Fruit fly (Drosophila melanogaster) whole organism, embryonic: ENCODE measurements around the gene MED15.

Experiments
- B-H1 ChIP-seq: fragments of 200-800 bp; sonication (Bioruptor generic); IDR thresholded peaks from 3 replicates; pipeline ENCODE4 v1.3.6; 2022; ENCODE audit warnings: missing biosample characterization, missing genetic modification characterization
- CG10654 ChIP-seq: fragments of 200-800 bp; sonication (Bioruptor generic); optimal IDR thresholded peaks from 2 replicates; lab custom pipeline; 2016; ENCODE audit warnings: missing biosample characterization, missing genetic modification characterization
- CG12219 ChIP-seq: fragments of 200-800 bp; sonication (Bioruptor generic); optimal IDR thresholded peaks from 3 replicates; lab custom pipeline; 2018; ENCODE audit warnings: missing biosample characterization, mild to moderate bottlenecking, missing genetic modification characterization
- CG13424 ChIP-seq: fragments of 200-800 bp; sonication (Bioruptor generic); optimal IDR thresholded peaks from 2 replicates; lab custom pipeline; 2019; ENCODE audit warnings: missing biosample characterization, mild to moderate bottlenecking, missing genetic modification characterization, moderate library complexity
- CG13894 ChIP-seq: fragments of 200-800 bp; sonication (Bioruptor generic); optimal IDR thresholded peaks from 3 replicates; lab custom pipeline; 2018; ENCODE audit warnings: missing biosample characterization, mild to moderate bottlenecking, missing genetic modification characterization, moderate library complexity
- CG15269 ChIP-seq: fragments of 200-800 bp; sonication (Bioruptor generic); optimal IDR thresholded peaks from 2 replicates; lab custom pipeline; 2018; ENCODE audit warnings: missing biosample characterization, mild to moderate bottlenecking, missing genetic modification characterization, moderate library complexity
- CG16863 ChIP-seq: fragments of 200-800 bp; sonication (Bioruptor generic); optimal IDR thresholded peaks from 3 replicates; lab custom pipeline; 2016; ENCODE audit warnings: missing biosample characterization, missing genetic modification characterization
- CG17186 ChIP-seq: fragments of 200-800 bp; sonication (Bioruptor generic); optimal IDR thresholded peaks from 3 replicates; lab custom pipeline; 2017; ENCODE audit warnings: missing biosample characterization, missing genetic modification reagents, missing genetic modification characterization
- CG17361 ChIP-seq: fragments of 200-800 bp; sonication (Bioruptor generic); IDR thresholded peaks from 3 replicates; pipeline ENCODE4 v1.3.6; 2022; ENCODE audit warnings: missing biosample characterization, missing genetic modification characterization
- CG18262 ChIP-seq: fragments of 200-800 bp; optimal IDR thresholded peaks from 3 replicates; lab custom pipeline; 2019; ENCODE audit warnings: missing biosample characterization, mild to moderate bottlenecking, missing genetic modification characterization, moderate library complexity
- CG2199 ChIP-seq: fragments of 200-800 bp; sonication (Bioruptor generic); IDR thresholded peaks from 3 replicates; pipeline ENCODE4 v1.3.6; 2022; ENCODE audit warnings: missing biosample characterization, missing genetic modification characterization
- CG2678 ChIP-seq: fragments of 200-800 bp; sonication (Bioruptor generic); optimal IDR thresholded peaks from 3 replicates; lab custom pipeline; 2019; ENCODE audit warnings: missing biosample characterization, mild to moderate bottlenecking, missing genetic modification characterization, moderate library complexity
- CG31365 ChIP-seq: fragments of 200-800 bp; sonication (Bioruptor generic); optimal IDR thresholded peaks from 2 replicates; lab custom pipeline; 2018; ENCODE audit warnings: missing biosample characterization, mild to moderate bottlenecking, missing genetic modification characterization
- CG3281 ChIP-seq: fragments of 200-800 bp; sonication (Bioruptor generic); optimal IDR thresholded peaks from 3 replicates; lab custom pipeline; 2017; ENCODE audit warnings: missing biosample characterization, mild to moderate bottlenecking, missing genetic modification characterization
- CG3407 ChIP-seq: fragments of 200-800 bp; sonication (Bioruptor generic); optimal IDR thresholded peaks from 2 replicates; lab custom pipeline; 2018; ENCODE audit warnings: missing biosample characterization, mild to moderate bottlenecking, missing genetic modification characterization
- CG34376 ChIP-seq: fragments of 200-800 bp; sonication (Bioruptor generic); optimal IDR thresholded peaks from 2 replicates; lab custom pipeline; 2018; ENCODE audit warnings: missing biosample characterization, mild to moderate bottlenecking, missing genetic modification characterization
- CG4424 ChIP-seq: fragments of 200-800 bp; sonication (Bioruptor generic); optimal IDR thresholded peaks from 3 replicates; lab custom pipeline; 2016; ENCODE audit warnings: missing biosample characterization, missing genetic modification characterization
- CG4707 ChIP-seq: fragments of 200-800 bp; sonication (Bioruptor generic); optimal IDR thresholded peaks from 2 replicates; lab custom pipeline; 2018; ENCODE audit warnings: missing biosample characterization, mild to moderate bottlenecking, missing genetic modification characterization, moderate library complexity
- CG6654 ChIP-seq: fragments of 200-800 bp; sonication (Bioruptor generic); optimal IDR thresholded peaks from 2 replicates; lab custom pipeline; 2017; ENCODE audit warnings: missing biosample characterization, mild to moderate bottlenecking, missing genetic modification characterization
- CG6791 ChIP-seq: fragments of 200-800 bp; sonication (Bioruptor generic); IDR thresholded peaks from 3 replicates; pipeline ENCODE4 v1.3.6; 2022; ENCODE audit warnings: missing biosample characterization, missing genetic modification characterization; ENCODE audit not compliant: partially characterized antibody
- CG7372 ChIP-seq: fragments of 200-800 bp; sonication (Bioruptor generic); IDR thresholded peaks from 2 replicates; pipeline ENCODE4 v1.3.6; 2022; ENCODE audit warnings: missing biosample characterization, missing genetic modification characterization
- CG7987 ChIP-seq: fragments of 200-800 bp; sonication (Bioruptor generic); optimal IDR thresholded peaks from 2 replicates; lab custom pipeline; 2018; ENCODE audit warnings: missing biosample characterization, mild to moderate bottlenecking, missing genetic modification characterization, moderate library complexity
- CG8089 ChIP-seq: fragments of 200-800 bp; sonication (Bioruptor generic); optimal IDR thresholded peaks from 3 replicates; lab custom pipeline; 2016; ENCODE audit warnings: missing biosample characterization, missing genetic modification characterization
- CHES-1-like ChIP-seq: fragments of 200-800 bp; sonication (Bioruptor generic); optimal IDR thresholded peaks from 2 replicates; lab custom pipeline; 2016; ENCODE audit warnings: missing biosample characterization, missing genetic modification characterization
- Dbx ChIP-seq: fragments of 200-800 bp; sonication (Bioruptor generic); IDR thresholded peaks from 3 replicates; pipeline ENCODE4 v1.3.6; 2022; ENCODE audit warnings: missing biosample characterization, missing genetic modification characterization
- E2f2 ChIP-seq: fragments of 200-800 bp; sonication (Bioruptor generic); IDR thresholded peaks from 2 replicates; pipeline ENCODE4 v1.3.6; 2022; ENCODE audit warnings: missing biosample characterization, missing genetic modification characterization
- Fer1 ChIP-seq: fragments of 200-800 bp; sonication (Bioruptor generic); optimal IDR thresholded peaks from 2 replicates; lab custom pipeline; 2017; ENCODE audit warnings: missing biosample characterization, mild to moderate bottlenecking, missing genetic modification characterization
- Hmr ChIP-seq: fragments of 200-800 bp; sonication (Bioruptor generic); optimal IDR thresholded peaks from 3 replicates; lab custom pipeline; 2017; ENCODE audit warnings: mild to moderate bottlenecking, missing biosample characterization, missing genetic modification reagents, missing genetic modification characterization
- Jarid2 ChIP-seq: fragments of 200-800 bp; sonication (Bioruptor generic); optimal IDR thresholded peaks from 3 replicates; lab custom pipeline; 2017; ENCODE audit warnings: mild to moderate bottlenecking, missing biosample characterization, missing genetic modification reagents, missing genetic modification characterization
- Lhr ChIP-seq: fragments of 200-800 bp; sonication (Bioruptor generic); optimal IDR thresholded peaks from 3 replicates; lab custom pipeline; 2017; ENCODE audit warnings: mild to moderate bottlenecking, missing biosample characterization, missing genetic modification reagents, missing genetic modification characterization
- Mad ChIP-seq: fragments of 200-800 bp; sonication (Bioruptor generic); optimal IDR thresholded peaks from 2 replicates; lab custom pipeline; 2016; ENCODE audit warnings: missing biosample characterization, missing genetic modification characterization
- Ravus ChIP-seq: fragments of 200-800 bp; sonication (Bioruptor generic); IDR thresholded peaks from 2 replicates; pipeline ENCODE4 v1.3.6; 2022; ENCODE audit warnings: missing biosample characterization, missing genetic modification characterization
- Vsx1 ChIP-seq: fragments of 200-800 bp; sonication (Bioruptor generic); optimal IDR thresholded peaks from 2 replicates; lab custom pipeline; 2017; ENCODE audit warnings: missing biosample characterization, mild to moderate bottlenecking, missing genetic modification characterization, missing genetic modification reagents
- ato ChIP-seq: fragments of 200-800 bp; sonication (Bioruptor generic); IDR thresholded peaks from 2 replicates; pipeline ENCODE4 v1.3.6; 2022; ENCODE audit warnings: missing biosample characterization, missing genetic modification characterization; ENCODE audit not compliant: partially characterized antibody
- chinmo ChIP-seq: fragments of 200-800 bp; sonication (Bioruptor generic); IDR thresholded peaks from 4 replicates; pipeline ENCODE4 v1.3.6; 2022; ENCODE audit warnings: missing biosample characterization, missing genetic modification characterization; ENCODE audit not compliant: partially characterized antibody
- crc ChIP-seq: fragments of 200-800 bp; sonication (Bioruptor generic); optimal IDR thresholded peaks from 2 replicates; lab custom pipeline; 2016; ENCODE audit warnings: missing biosample characterization, missing genetic modification characterization
- dmrt11E ChIP-seq: fragments of 200-800 bp; sonication (Bioruptor generic); optimal IDR thresholded peaks from 3 replicates; lab custom pipeline; 2018; ENCODE audit warnings: missing biosample characterization, mild to moderate bottlenecking, missing genetic modification characterization, moderate library complexity
- ems ChIP-seq: fragments of 200-800 bp; sonication (Bioruptor generic); optimal IDR thresholded peaks from 3 replicates; lab custom pipeline; 2016; ENCODE audit warnings: missing biosample characterization, missing genetic modification characterization
- gsb-n ChIP-seq: fragments of 200-800 bp; sonication (Bioruptor generic); optimal IDR thresholded peaks from 3 replicates; lab custom pipeline; 2018; ENCODE audit warnings: missing biosample characterization, mild to moderate bottlenecking, missing genetic modification characterization
- hbn ChIP-seq: fragments of 200-800 bp; sonication (Bioruptor generic); IDR thresholded peaks from 2 replicates; pipeline ENCODE4 v1.3.6; 2022; ENCODE audit warnings: missing biosample characterization, missing genetic modification characterization; ENCODE audit not compliant: partially characterized antibody
- repo ChIP-seq: fragments of 200-800 bp; sonication (Bioruptor generic); optimal IDR thresholded peaks from 2 replicates; lab custom pipeline; 2016; ENCODE audit warnings: missing biosample characterization, missing genetic modification characterization
- scrt ChIP-seq: fragments of 200-800 bp; sonication (Bioruptor generic); optimal IDR thresholded peaks from 2 replicates; lab custom pipeline; 2018; ENCODE audit warnings: missing biosample characterization, mild to moderate bottlenecking, missing genetic modification characterization, moderate library complexity
- sd ChIP-seq: fragments of 200-800 bp; sonication (Bioruptor generic); optimal IDR thresholded peaks from 3 replicates; lab custom pipeline; 2018; ENCODE audit warnings: missing biosample characterization, mild to moderate bottlenecking, missing genetic modification characterization, moderate library complexity
- sim ChIP-seq: fragments of 200-800 bp; sonication (Bioruptor generic); IDR thresholded peaks from 2 replicates; pipeline ENCODE4 v1.3.6; 2022; ENCODE audit warnings: missing biosample characterization, missing genetic modification characterization
- tio ChIP-seq: fragments of 200-800 bp; sonication (Bioruptor generic); optimal IDR thresholded peaks from 2 replicates; lab custom pipeline; 2017; ENCODE audit warnings: missing biosample characterization, missing genetic modification characterization, inconsistent platforms
- zen2 ChIP-seq: fragments of 200-800 bp; sonication (Bioruptor generic); IDR thresholded peaks from 3 replicates; pipeline ENCODE4 v1.3.6; 2022; ENCODE audit warnings: missing biosample characterization, missing genetic modification characterization; ENCODE audit not compliant: partially characterized antibody

The MED15 gene

dm6 chr2L:482451-482844 is 9.6 kb downstream of the MED15 start (continued):
- TF ChIP-seq CG18262 (tag; lab: Kevin White, UChicago) (no peak), CG31365 (tag; lab: Kevin White, UChicago) (no peak), E2f2 (GFP tag; lab: Robert Waterston, UW) (peak; percentile 16; the same call in 1 of the 2 replicates), CG2199 (0 out of 3 replicates have a peak, but pooled peaks have one; percentile 60), gsb-n (tag; lab: Kevin White, UChicago) (no peak), CG4424 (GFP tag; lab: Kevin White, UChicago) (no peak)

DNA sequence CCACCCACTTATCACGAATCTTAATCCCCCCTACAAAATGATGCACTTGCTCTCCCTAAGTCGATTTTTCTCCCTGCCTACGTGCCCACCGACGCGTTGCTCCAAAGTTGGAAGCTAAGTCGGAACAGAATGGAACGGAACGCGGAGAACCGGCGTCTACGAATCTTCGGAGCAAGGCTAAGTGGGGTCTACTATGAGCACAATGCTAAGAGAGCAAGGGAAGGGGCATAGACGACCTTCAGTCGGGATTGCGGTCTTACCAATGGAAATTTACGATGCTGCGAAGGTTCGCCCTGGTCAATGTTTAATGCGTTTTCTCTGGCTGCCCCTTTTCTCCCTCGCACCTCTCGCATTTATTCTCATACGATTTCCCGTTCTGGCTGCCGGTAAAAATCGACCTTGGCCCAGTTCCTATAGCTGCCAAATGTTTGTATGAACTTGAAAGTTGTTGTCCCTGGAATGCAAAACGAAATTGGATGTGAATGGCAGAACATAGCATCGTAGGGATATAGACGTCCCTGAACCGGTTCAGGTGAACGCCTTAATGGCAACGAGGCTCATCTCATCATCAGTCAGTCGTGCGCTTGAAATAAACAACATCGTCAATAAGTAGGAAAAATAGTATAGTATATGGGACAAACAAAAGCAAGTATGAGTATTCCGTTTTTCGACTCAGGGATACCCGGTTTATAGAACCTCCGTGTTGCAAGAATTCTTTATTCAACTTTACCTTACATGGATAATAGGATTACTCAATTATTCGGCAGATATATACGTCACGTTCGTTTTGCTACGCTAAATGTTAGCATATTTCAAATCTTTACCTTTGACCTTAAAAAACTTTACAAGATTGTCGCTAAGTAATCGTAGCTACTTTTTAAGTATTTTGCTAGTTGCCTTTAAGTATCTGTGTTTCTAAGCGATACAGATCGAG is 10.8 kb downstream of the MED15 start:
- TF ChIP-seq ems (no peak), ato (GFP tag; lab: Robert Waterston, UW) (no peak), CG2678 (tag; lab: Kevin White, UChicago) (no peak), CG8089 (GFP tag; lab: Kevin White, UChicago) (no peak), dmrt11E (tag; lab: Kevin White, UChicago) (no peak), crc (no peak), CG7372 (GFP tag; lab: Robert Waterston, UW) (no peak), CG3281 (GFP tag; lab: Kevin White, UChicago) (peak; percentile 30), B-H1 (GFP tag; lab: Robert Waterston, UW) (no peak), Hmr (GFP tag; lab: Kevin White, UChicago) (no peak), CG15269 (tag; lab: Kevin White, UChicago) (no peak), scrt (no peak), CHES-1-like (GFP tag; lab: Kevin White, UChicago) (no peak), CG3407 (GFP tag; lab: Kevin White, UChicago) (no peak), Fer1 (no peak), zen2 (GFP tag; lab: Robert Waterston, UW) (no peak), Vsx1 (GFP tag; lab: Kevin White, UChicago) (peak; percentile 35), repo (GFP tag; lab: Kevin White, UChicago) (no peak), CG17361 (GFP tag; lab: Robert Waterston, UW) (0 out of 3 replicates have a peak, but pooled peaks have one; percentile 20), Lhr (GFP tag; lab: Kevin White, UChicago) (no peak), chinmo (GFP tag; lab: Robert Waterston, UW) (peak; percentile 66; the same call in 2 of the 4 replicates), Mad (no peak), sd (tag; lab: Kevin White, UChicago) (peak; percentile 17), tio (peak; percentile 3), CG34376 (no peak), CG16863 (GFP tag; lab: Kevin White, UChicago) (no peak), CG7987 (peak; percentile 1), CG12219 (GFP tag; lab: Kevin White, UChicago) (no peak), CG10654 (GFP tag; lab: Kevin White, UChicago) (no peak), CG17186 (GFP tag; lab: Kevin White, UChicago) (no peak), CG13424 (no peak), Ravus (no peak), CG6654 (GFP tag; lab: Kevin White, UChicago) (no peak), Jarid2 (GFP tag; lab: Kevin White, UChicago) (peak; percentile 10), sim (GFP tag; lab: Robert Waterston, UW) (0 out of 2 replicates have a peak, but pooled peaks have one; percentile 7), CG4707 (GFP tag; lab: Kevin White, UChicago) (no peak), CG6791 (no peak), CG13894 (tag; lab: Kevin White, UChicago) (peak; percentile 4), hbn (GFP tag; lab: Robert Waterston, UW) (no peak), Dbx (0 out of 3 replicates have a peak, but pooled peaks have one; percentile 33)
